Worm (Caenorhabditis elegans) whole organism, mixed stage, embryonic: ENCODE results near the gene dagl-2.

Experiments used
- ceh-43 ChIP-seq: fragments of 200-800 bp; sonication (Bioruptor generic); optimal IDR thresholded peaks from 2 replicates; lab custom pipeline; 2018; ENCODE audit warnings: mild to moderate bottlenecking, missing genetic modification characterization, moderate library complexity, missing compliant biosample characterization
- ces-1 ChIP-seq: fragments of 150-350 bp; optimal IDR thresholded peaks from 2 replicates; lab custom pipeline; 2014; ENCODE audit warnings: missing biosample characterization, missing genetic modification reagents, missing genetic modification characterization
- elt-3 ChIP-seq: fragments of 150-350 bp; optimal IDR thresholded peaks from 2 replicates; lab custom pipeline; 2014; ENCODE audit warnings: missing biosample characterization, missing genetic modification characterization
- lin-13 ChIP-seq: fragments of 150-350 bp; optimal IDR thresholded peaks from 2 replicates; lab custom pipeline; 2014; ENCODE audit warnings: missing biosample characterization, missing genetic modification characterization
- nhr-76 ChIP-seq: sonication (generic microtip); optimal IDR thresholded peaks from 2 replicates; lab custom pipeline; 2017; ENCODE audit warnings: missing biosample characterization, missing genetic modification characterization
- snpc-4 ChIP-seq: fragments of 150-350 bp; optimal IDR thresholded peaks from 2 replicates; lab custom pipeline; 2014; ENCODE audit warnings: missing biosample characterization, missing genetic modification characterization
- ztf-11 ChIP-seq: fragments of 150-350 bp; optimal IDR thresholded peaks from 2 replicates; lab custom pipeline; 2014; ENCODE audit warnings: missing biosample characterization, missing genetic modification characterization

- TF ChIP-seq ceh-43 (GFP tag; lab: Kevin White, UChicago) (no peak), lin-13 (tag; lab: Kevin White, UChicago) (no peak), ztf-11 (tag; lab: Kevin White, UChicago) (no peak), nhr-76 (tag; lab: Kevin White, UChicago) (no peak), ces-1 (GFP tag; lab: Kevin White, UChicago) (no peak), elt-3 (no peak), snpc-4 (tag; lab: Kevin White, UChicago) (no peak)
These were observed 33.1 kb downstream of the dagl-2 start for ce11 chrIII:750028-750427.
